Worm (Caenorhabditis elegans) whole organism, L3 larva: ENCODE results near the gene dct-6.

Experiments
- R02D3.7 ChIP-seq: fragments of 150-350 bp; optimal IDR thresholded peaks from 2 replicates; lab custom pipeline; 2014; ENCODE audit warnings: missing biosample characterization, missing genetic modification characterization
- ZK546.5 ChIP-seq: sonication (generic microtip); optimal IDR thresholded peaks from 2 replicates; lab custom pipeline; 2017; ENCODE audit warnings: missing biosample characterization, missing genetic modification characterization
- aly-2 ChIP-seq: fragments of 150-350 bp; optimal IDR thresholded peaks from 2 replicates; lab custom pipeline; 2014; ENCODE audit warnings: missing biosample characterization, missing genetic modification characterization
- ama-1 ChIP-seq: fragments of 150-350 bp; optimal IDR thresholded peaks from 2 replicates; lab custom pipeline; 2018
- ceh-16 ChIP-seq: sonication (generic microtip); optimal IDR thresholded peaks from 2 replicates; lab custom pipeline; 2017; ENCODE audit warnings: missing biosample characterization, missing genetic modification characterization
- ceh-28 ChIP-seq: fragments of 150-350 bp; optimal IDR thresholded peaks from 2 replicates; lab custom pipeline; 2014; ENCODE audit warnings: missing biosample characterization, missing genetic modification reagents, missing genetic modification characterization
- ceh-82 ChIP-seq: fragments of 150-350 bp; optimal IDR thresholded peaks from 2 replicates; lab custom pipeline; 2014; ENCODE audit warnings: missing biosample characterization, missing genetic modification characterization
- ceh-9 ChIP-seq: sonication (generic microtip); optimal IDR thresholded peaks from 2 replicates; lab custom pipeline; 2018; ENCODE audit warnings: missing biosample characterization, missing genetic modification characterization
- daf-12 ChIP-seq: fragments of 150-350 bp; optimal IDR thresholded peaks from 2 replicates; lab custom pipeline; 2014; ENCODE audit warnings: missing biosample characterization, missing genetic modification reagents, missing genetic modification characterization
- egl-27 ChIP-seq: sonication (generic microtip); optimal IDR thresholded peaks from 4 replicates; lab custom pipeline; 2017; ENCODE audit warnings: missing biosample characterization, missing genetic modification reagents, missing genetic modification characterization
- egl-5 ChIP-seq: fragments of 150-350 bp; optimal IDR thresholded peaks from 2 replicates; lab custom pipeline; 2017; ENCODE audit warnings: missing biosample characterization, missing genetic modification reagents, missing genetic modification characterization, inconsistent platforms
- elt-1 ChIP-seq: fragments of 150-350 bp; optimal IDR thresholded peaks from 2 replicates; lab custom pipeline; 2014; ENCODE audit warnings: missing biosample characterization, missing genetic modification characterization
- elt-2 ChIP-seq: sonication (generic microtip); optimal IDR thresholded peaks from 2 replicates; lab custom pipeline; 2016; ENCODE audit warnings: missing genetic modification reagents, mild to moderate bottlenecking, missing genetic modification characterization, missing compliant biosample characterization
- elt-3 ChIP-seq, 3 experiments: fragments of 150-350 bp in 1 of 3; sonication (generic microtip) in 2 of 3; optimal IDR thresholded peaks; 2 replicates in 2 of 3; 4 replicates in 1 of 3; lab custom pipeline; 2014 to 2017; ENCODE audit warnings: missing biosample characterization in 3 of 3, missing genetic modification characterization in 3 of 3
- eor-1 ChIP-seq, 2 experiments: fragments of 150-350 bp; optimal IDR thresholded peaks; 2 replicates each; lab custom pipeline; 2014 to 2018; ENCODE audit warnings: missing biosample characterization in 2 of 2, missing genetic modification characterization in 2 of 2
- fkh-10 ChIP-seq: sonication (generic microtip); optimal IDR thresholded peaks from 2 replicates; lab custom pipeline; 2017; ENCODE audit warnings: missing biosample characterization, missing genetic modification reagents, missing genetic modification characterization
- fkh-2 ChIP-seq: fragments of 150-350 bp; optimal IDR thresholded peaks from 2 replicates; lab custom pipeline; 2014; ENCODE audit warnings: missing biosample characterization, missing genetic modification reagents, missing genetic modification characterization
- fos-1 ChIP-seq: fragments of 150-350 bp; optimal IDR thresholded peaks from 2 replicates; lab custom pipeline; 2014; ENCODE audit warnings: missing biosample characterization, missing genetic modification characterization
- hmg-11 ChIP-seq: sonication (generic microtip); optimal IDR thresholded peaks from 2 replicates; lab custom pipeline; 2016; ENCODE audit warnings: missing genetic modification characterization, missing compliant biosample characterization
- jun-1 ChIP-seq: fragments of 150-350 bp; optimal IDR thresholded peaks from 2 replicates; lab custom pipeline; 2014; ENCODE audit warnings: missing biosample characterization, missing genetic modification reagents, missing genetic modification characterization
- lin-39 ChIP-seq: fragments of 150-350 bp; optimal IDR thresholded peaks from 2 replicates; lab custom pipeline; 2018; ENCODE audit warnings: missing biosample characterization, missing genetic modification reagents, missing genetic modification characterization
- lsy-12 ChIP-seq: sonication (generic microtip); optimal IDR thresholded peaks from 2 replicates; lab custom pipeline; 2016; ENCODE audit warnings: mild to moderate bottlenecking, missing genetic modification characterization, missing compliant biosample characterization
- mdl-1 ChIP-seq: fragments of 150-350 bp; optimal IDR thresholded peaks from 2 replicates; lab custom pipeline; 2014; ENCODE audit warnings: missing biosample characterization, missing genetic modification characterization
- mml-1 ChIP-seq: fragments of 150-350 bp; sonication (generic microtip); optimal IDR thresholded peaks from 3 replicates; lab custom pipeline; 2014; ENCODE audit warnings: missing biosample characterization, missing genetic modification characterization
- nfya-1 ChIP-seq: sonication (generic microtip); optimal IDR thresholded peaks from 2 replicates; lab custom pipeline; 2017; ENCODE audit warnings: missing genetic modification characterization, mild to moderate bottlenecking, missing compliant biosample characterization, antibody characterized with exemption, moderate library complexity; ENCODE audit not compliant: insufficient read depth
- nhr-11 ChIP-seq: fragments of 150-350 bp; optimal IDR thresholded peaks from 2 replicates; lab custom pipeline; 2014; ENCODE audit warnings: missing biosample characterization, missing genetic modification characterization
- nhr-12 ChIP-seq: fragments of 150-350 bp; optimal IDR thresholded peaks from 2 replicates; lab custom pipeline; 2014; ENCODE audit warnings: missing biosample characterization, missing genetic modification characterization
- nhr-23 ChIP-seq: fragments of 150-350 bp; optimal IDR thresholded peaks from 2 replicates; lab custom pipeline; 2014; ENCODE audit warnings: missing biosample characterization, missing genetic modification reagents, missing genetic modification characterization
- nhr-237 ChIP-seq: fragments of 150-350 bp; optimal IDR thresholded peaks from 2 replicates; lab custom pipeline; 2014; ENCODE audit warnings: missing biosample characterization, missing genetic modification characterization
- nhr-25 ChIP-seq: sonication (generic microtip); optimal IDR thresholded peaks from 2 replicates; lab custom pipeline; 2017; ENCODE audit warnings: missing biosample characterization, missing genetic modification characterization
- nhr-28 ChIP-seq: fragments of 150-350 bp; optimal IDR thresholded peaks from 2 replicates; lab custom pipeline; 2014; ENCODE audit warnings: missing biosample characterization, missing genetic modification characterization
- nhr-43 ChIP-seq: sonication (generic microtip); optimal IDR thresholded peaks from 2 replicates; lab custom pipeline; 2016; ENCODE audit warnings: mild to moderate bottlenecking, missing genetic modification characterization, missing compliant biosample characterization; ENCODE audit not compliant: poor library complexity, severe bottlenecking
- nhr-67 ChIP-seq: fragments of 150-350 bp; optimal IDR thresholded peaks from 2 replicates; lab custom pipeline; 2014; ENCODE audit warnings: missing biosample characterization, missing genetic modification characterization
- pha-4 ChIP-seq: fragments of 150-350 bp; optimal IDR thresholded peaks from 2 replicates; lab custom pipeline; 2014; ENCODE audit warnings: missing biosample characterization, missing genetic modification reagents, missing genetic modification characterization
- pqm-1 ChIP-seq: fragments of 150-350 bp; optimal IDR thresholded peaks from 2 replicates; lab custom pipeline; 2017; ENCODE audit warnings: missing biosample characterization, missing genetic modification characterization, inconsistent platforms
- sea-2 ChIP-seq: fragments of 150-350 bp; sonication (generic microtip); optimal IDR thresholded peaks from 4 replicates; lab custom pipeline; 2014; ENCODE audit warnings: missing biosample characterization, missing genetic modification reagents, missing genetic modification characterization
- skn-1 ChIP-seq: fragments of 150-350 bp; optimal IDR thresholded peaks from 2 replicates; lab custom pipeline; 2014; ENCODE audit warnings: missing biosample characterization, missing genetic modification characterization
- snpc-4 ChIP-seq: fragments of 150-350 bp; optimal IDR thresholded peaks from 2 replicates; lab custom pipeline; 2014; ENCODE audit warnings: missing biosample characterization, missing genetic modification characterization
- tbx-2 ChIP-seq: sonication (generic microtip); optimal IDR thresholded peaks from 2 replicates; lab custom pipeline; 2016; ENCODE audit warnings: mild to moderate bottlenecking, missing genetic modification characterization, missing compliant biosample characterization
- unc-39 ChIP-seq: sonication (generic microtip); optimal IDR thresholded peaks from 4 replicates; lab custom pipeline; 2017; ENCODE audit warnings: missing biosample characterization, missing genetic modification characterization
- unc-62 ChIP-seq: fragments of 150-350 bp; sonication (generic microtip); optimal IDR thresholded peaks from 4 replicates; lab custom pipeline; 2014; ENCODE audit warnings: missing biosample characterization, missing genetic modification reagents, missing genetic modification characterization
- zag-1 ChIP-seq: fragments of 150-350 bp; optimal IDR thresholded peaks from 2 replicates; lab custom pipeline; 2014; ENCODE audit warnings: missing biosample characterization, missing genetic modification characterization
- ztf-11 ChIP-seq: fragments of 150-350 bp; optimal IDR thresholded peaks from 2 replicates; lab custom pipeline; 2014; ENCODE audit warnings: missing biosample characterization, missing genetic modification characterization
- ztf-4 ChIP-seq: fragments of 150-350 bp; optimal IDR thresholded peaks from 2 replicates; lab custom pipeline; 2014; ENCODE audit warnings: missing biosample characterization, missing genetic modification characterization

The dct-6 gene

ce11 chrIII:5965839-5966463 is at the start of gene dct-6:
TSS of gene dct-6 (plus strand) at chrIII:5966413.
- no peak for TF ChIP-seq lin-39 (tag; lab: Kevin White, UChicago)
- TF ChIP-seq pha-4 (tag; lab: Kevin White, UChicago): peak; percentile 47
- TF ChIP-seq nhr-43: no peak
- TF ChIP-seq pqm-1: peak; percentile 80
- TF ChIP-seq fos-1: no peak
- peak; percentile 66 for TF ChIP-seq elt-2 (tag; lab: Kevin White, UChicago)
- TF ChIP-seq ceh-82 (tag; lab: Kevin White, UChicago): no peak

- TF ChIP-seq ztf-4 (tag; lab: Kevin White, UChicago) (peak; percentile 24), ama-1 (lab: Kevin White, UChicago) (peak; percentile 2), fos-1 (peak; percentile 18), nhr-23 (tag; lab: Kevin White, UChicago) (peak; percentile 20), ceh-82 (tag; lab: Kevin White, UChicago) (no peak), pha-4 (tag; lab: Kevin White, UChicago) (peak; percentile 41), nhr-43 (peak; percentile 16), skn-1 (tag; lab: Kevin White, UChicago) (peak; percentile 92), elt-2 (tag; lab: Kevin White, UChicago) (peak; percentile 87), nhr-25 (tag; lab: Kevin White, UChicago) (peak; percentile 17), unc-62 (GFP tag; lab: Kevin White, UChicago) (no peak), ceh-16 (tag; lab: Kevin White, UChicago) (no peak), mml-1 (tag; lab: Kevin White, UChicago) (no peak), pqm-1 (peak; percentile 42), nhr-237 (tag; lab: Kevin White, UChicago) (no peak), lsy-12 (tag; lab: Kevin White, UChicago) (peak; percentile 40), ceh-28 (tag; lab: Kevin White, UChicago) (peak; percentile 37)
Measured at ce11 chrIII:5917365-5917958, 48.8 kb upstream of the dct-6 start.

ce11 chrIII:5919799-5920387 is 46.3 kb upstream of the dct-6 start, which contains the start of the genes tdo-2 and C28H8.2:
TSS of gene tdo-2 (minus strand) at chrIII:5919955.
TSS of gene C28H8.2 (plus strand) at chrIII:5920322.
- TF ChIP-seq tbx-2 (no peak), nhr-11 (tag; lab: Kevin White, UChicago) (no peak), nhr-12 (tag; lab: Kevin White, UChicago) (no peak), egl-5 (tag; lab: Kevin White, UChicago) (no peak), zag-1 (tag; lab: Kevin White, UChicago) (no peak), ZK546.5 (tag; lab: Kevin White, UChicago) (no peak), hmg-11 (no peak), ceh-82 (tag; lab: Kevin White, UChicago) (no peak), nhr-25 (tag; lab: Kevin White, UChicago) (peak; percentile 95), jun-1 (tag; lab: Kevin White, UChicago) (peak; percentile 28), sea-2 (GFP tag; lab: Kevin White, UChicago) (no peak), nhr-237 (tag; lab: Kevin White, UChicago) (no peak), ama-1 (lab: Kevin White, UChicago) (no peak), aly-2 (tag; lab: Kevin White, UChicago) (no peak), nfya-1 (tag; lab: Kevin White, UChicago) (peak; percentile 47), fkh-2 (no peak), nhr-43 (peak; percentile 87), nhr-23 (tag; lab: Kevin White, UChicago) (peak; percentile 96), daf-12 (tag; lab: Kevin White, UChicago) (no peak), eor-1 (tag; optimal IDR thresholded peaks at IDR 0.05; lab: Kevin White, UChicago) (no peak), unc-39 (tag; lab: Kevin White, UChicago) (no peak), ceh-9 (tag; lab: Kevin White, UChicago) (no peak), snpc-4 (no peak), ceh-16 (tag; lab: Kevin White, UChicago) (no peak), egl-27 (tag; lab: Kevin White, UChicago) (no peak), skn-1 (tag; lab: Kevin White, UChicago) (no peak), unc-62 (GFP tag; lab: Kevin White, UChicago) (peak; percentile 69), lin-39 (tag; lab: Kevin White, UChicago) (no peak), fkh-10 (GFP tag; lab: Kevin White, UChicago) (no peak), elt-1 (tag; lab: Kevin White, UChicago) (no peak), mml-1 (tag; lab: Kevin White, UChicago) (no peak), elt-2 (tag; lab: Kevin White, UChicago) (no peak), ztf-4 (tag; lab: Kevin White, UChicago) (no peak), fos-1 (no peak), ztf-11 (no peak), mdl-1 (peak; percentile 44), R02D3.7 (tag; lab: Kevin White, UChicago) (no peak), nhr-28 (no peak), elt-3 (tag; optimal IDR thresholded peaks at IDR 0.05; lab: Kevin White, UChicago) (peak in 2 of 3 experiments; percentile 74 to 81), ceh-28 (tag; lab: Kevin White, UChicago) (peak; percentile 36), nhr-67 (tag; lab: Kevin White, UChicago) (no peak)
